Worm (Caenorhabditis elegans) whole organism, late embryonic: Measurements from ENCODE around the gene W02G9.3.

Experiments
- F13H6.1 ChIP-seq: sonication (generic microtip); optimal IDR thresholded peaks from 2 replicates; lab custom pipeline; 2016; ENCODE audit warnings: missing genetic modification characterization, missing compliant biosample characterization
- K02D7.2 ChIP-seq: sonication (generic microtip); optimal IDR thresholded peaks from 2 replicates; lab custom pipeline; 2017; ENCODE audit warnings: mild to moderate bottlenecking, missing genetic modification characterization, missing compliant biosample characterization
- T23F11.4 ChIP-seq: fragments of 200-800 bp; sonication (Bioruptor generic); optimal IDR thresholded peaks from 2 replicates; lab custom pipeline; 2018; ENCODE audit warnings: mild to moderate bottlenecking, missing genetic modification characterization, missing compliant biosample characterization
- Y22D7AL.16 ChIP-seq: sonication (generic microtip); optimal IDR thresholded peaks from 2 replicates; lab custom pipeline; 2016; ENCODE audit warnings: missing genetic modification characterization, missing compliant biosample characterization
- ahr-1 ChIP-seq: sonication (generic microtip); optimal IDR thresholded peaks from 2 replicates; lab custom pipeline; 2016; ENCODE audit warnings: missing genetic modification characterization, missing compliant biosample characterization
- ama-1 ChIP-seq: fragments of 150-350 bp; optimal IDR thresholded peaks from 2 replicates; lab custom pipeline; 2014
- ceh-18 ChIP-seq: sonication (generic microtip); optimal IDR thresholded peaks from 2 replicates; lab custom pipeline; 2016; ENCODE audit warnings: missing genetic modification characterization, missing compliant biosample characterization
- ceh-19 ChIP-seq: fragments of 200-800 bp; sonication (Bioruptor generic); optimal IDR thresholded peaks from 2 replicates; lab custom pipeline; 2018; ENCODE audit warnings: mild to moderate bottlenecking, missing genetic modification characterization, missing compliant biosample characterization
- ceh-30 ChIP-seq: fragments of 150-350 bp; optimal IDR thresholded peaks from 2 replicates; lab custom pipeline; 2014; ENCODE audit warnings: missing biosample characterization, missing genetic modification characterization
- ceh-34 ChIP-seq: sonication (generic microtip); optimal IDR thresholded peaks from 2 replicates; lab custom pipeline; 2016; ENCODE audit warnings: mild to moderate bottlenecking, missing genetic modification characterization, missing compliant biosample characterization
- dmd-4 ChIP-seq: sonication (generic microtip); optimal IDR thresholded peaks from 2 replicates; lab custom pipeline; 2016; ENCODE audit warnings: borderline replicate concordance, missing genetic modification characterization, missing compliant biosample characterization
- elt-2 ChIP-seq: sonication (generic microtip); optimal IDR thresholded peaks from 2 replicates; lab custom pipeline; 2016; ENCODE audit warnings: missing genetic modification reagents, missing genetic modification characterization, missing compliant biosample characterization
- elt-4 ChIP-seq: sonication (generic microtip); optimal IDR thresholded peaks from 2 replicates; lab custom pipeline; 2016; ENCODE audit warnings: missing genetic modification characterization, missing compliant biosample characterization
- ets-4 ChIP-seq: sonication (generic microtip); optimal IDR thresholded peaks from 2 replicates; lab custom pipeline; 2016; ENCODE audit warnings: missing genetic modification characterization, missing compliant biosample characterization
- fkh-10 ChIP-seq: fragments of 150-350 bp; optimal IDR thresholded peaks from 2 replicates; lab custom pipeline; 2014; ENCODE audit warnings: missing biosample characterization, missing genetic modification reagents, missing genetic modification characterization
- fkh-6 ChIP-seq: sonication (generic microtip); optimal IDR thresholded peaks from 2 replicates; lab custom pipeline; 2016; ENCODE audit warnings: missing genetic modification characterization, missing compliant biosample characterization
- hlh-13 ChIP-seq: fragments of 200-800 bp; sonication (Bioruptor generic); optimal IDR thresholded peaks from 2 replicates; lab custom pipeline; 2018; ENCODE audit warnings: mild to moderate bottlenecking, missing genetic modification characterization, missing compliant biosample characterization
- lim-6 ChIP-seq: sonication (generic microtip); optimal IDR thresholded peaks from 2 replicates; lab custom pipeline; 2016; ENCODE audit warnings: missing genetic modification characterization, missing compliant biosample characterization
- lin-11 ChIP-seq: fragments of 200-800 bp; sonication (Bioruptor generic); optimal IDR thresholded peaks from 2 replicates; lab custom pipeline; 2018; ENCODE audit warnings: mild to moderate bottlenecking, missing genetic modification characterization, missing compliant biosample characterization
- nfya-1 ChIP-seq: sonication (generic microtip); optimal IDR thresholded peaks from 2 replicates; lab custom pipeline; 2017; ENCODE audit warnings: missing genetic modification characterization, mild to moderate bottlenecking, missing compliant biosample characterization, antibody characterized with exemption, moderate library complexity
- nhr-11 ChIP-seq: fragments of 150-350 bp; optimal IDR thresholded peaks from 2 replicates; lab custom pipeline; 2014; ENCODE audit warnings: missing biosample characterization, missing genetic modification characterization
- npax-4 ChIP-seq: sonication (generic microtip); optimal IDR thresholded peaks from 2 replicates; lab custom pipeline; 2016; ENCODE audit warnings: missing genetic modification characterization, missing compliant biosample characterization
- odd-2 ChIP-seq: sonication (generic microtip); optimal IDR thresholded peaks from 2 replicates; lab custom pipeline; 2017; ENCODE audit warnings: antibody characterized with exemption, mild to moderate bottlenecking, missing genetic modification characterization, missing compliant biosample characterization
- pat-9 ChIP-seq: fragments of 200-800 bp; sonication (Bioruptor generic); optimal IDR thresholded peaks from 2 replicates; lab custom pipeline; 2018; ENCODE audit warnings: mild to moderate bottlenecking, missing genetic modification characterization, moderate library complexity, missing compliant biosample characterization
- pax-1 ChIP-seq: fragments of 150-350 bp; optimal IDR thresholded peaks from 2 replicates; lab custom pipeline; 2014; ENCODE audit warnings: missing biosample characterization, missing genetic modification characterization
- pha-4 ChIP-seq: fragments of 150-350 bp; optimal IDR thresholded peaks from 2 replicates; lab custom pipeline; 2018; ENCODE audit warnings: missing biosample characterization, missing genetic modification reagents, missing genetic modification characterization
- pros-1 ChIP-seq: fragments of 150-350 bp; optimal IDR thresholded peaks from 2 replicates; lab custom pipeline; 2014; ENCODE audit warnings: missing biosample characterization, missing genetic modification reagents, missing genetic modification characterization
- ref-2 ChIP-seq: sonication (generic microtip); optimal IDR thresholded peaks from 2 replicates; lab custom pipeline; 2016; ENCODE audit warnings: missing genetic modification characterization, missing compliant biosample characterization
- rnt-1 ChIP-seq: sonication (generic microtip); optimal IDR thresholded peaks from 2 replicates; lab custom pipeline; 2016; ENCODE audit warnings: missing genetic modification characterization, missing compliant biosample characterization
- sox-4 ChIP-seq: sonication (generic microtip); optimal IDR thresholded peaks from 2 replicates; lab custom pipeline; 2017; ENCODE audit warnings: mild to moderate bottlenecking, missing genetic modification characterization, inconsistent platforms, missing compliant biosample characterization
- syd-9 ChIP-seq: sonication (generic microtip); optimal IDR thresholded peaks from 2 replicates; lab custom pipeline; 2016; ENCODE audit warnings: mild to moderate bottlenecking, missing genetic modification characterization, moderate library complexity, missing compliant biosample characterization
- tbx-2 ChIP-seq: sonication (generic microtip); optimal IDR thresholded peaks from 2 replicates; lab custom pipeline; 2016; ENCODE audit warnings: missing genetic modification characterization, missing compliant biosample characterization
- ttx-3 ChIP-seq: sonication (generic microtip); optimal IDR thresholded peaks from 2 replicates; lab custom pipeline; 2016; ENCODE audit warnings: missing genetic modification reagents, missing genetic modification characterization, missing compliant biosample characterization
- unc-3 ChIP-seq, 2 experiments: fragments of 200-800 bp in 1 of 2; sonication (Bioruptor generic) in 1 of 2; sonication (generic microtip) in 1 of 2; conservative IDR thresholded peaks in 1 of 2; optimal IDR thresholded peaks in 1 of 2; 2 replicates each; pipeline versions ENCODE4 v1.3.6 to Lab custom; 2016 to 2022; ENCODE audit warnings: missing compliant biosample characterization in 2 of 2, missing genetic modification characterization in 2 of 2, missing genetic modification reagents in 1 of 2
- unc-42 ChIP-seq: sonication (generic microtip); optimal IDR thresholded peaks from 2 replicates; lab custom pipeline; 2016; ENCODE audit warnings: missing genotype, missing genetic modification characterization, missing compliant biosample characterization
- unc-86 ChIP-seq: sonication (generic microtip); optimal IDR thresholded peaks from 2 replicates; lab custom pipeline; 2016; ENCODE audit warnings: missing genetic modification characterization, missing compliant biosample characterization
- zip-5 ChIP-seq: sonication (generic microtip); optimal IDR thresholded peaks from 2 replicates; lab custom pipeline; 2016; ENCODE audit warnings: missing genetic modification characterization, missing compliant biosample characterization
- ztf-16 ChIP-seq: sonication (generic microtip); optimal IDR thresholded peaks from 2 replicates; lab custom pipeline; 2017; ENCODE audit warnings: missing genetic modification characterization, missing compliant biosample characterization

Gene W02G9.3

DNA sequence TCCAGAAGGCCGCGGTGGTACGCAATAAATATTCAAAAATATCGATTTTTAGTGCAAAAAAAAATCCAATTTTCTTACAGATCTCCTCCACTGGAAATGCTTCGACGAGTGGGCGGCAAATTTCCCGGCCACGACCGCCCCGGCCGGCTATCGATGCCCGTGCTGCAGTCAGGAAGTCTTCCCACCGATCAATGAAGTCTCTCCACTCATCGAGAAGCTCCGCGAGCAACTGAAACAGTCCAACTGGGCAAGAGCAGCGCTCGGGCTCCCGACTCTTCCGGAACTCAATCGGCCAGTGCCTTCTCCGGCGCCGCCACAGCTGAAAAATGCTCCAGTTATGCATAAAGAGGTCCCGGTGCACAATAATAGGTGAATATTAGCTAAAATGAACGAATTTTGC is 23.1 kb downstream of the W02G9.3 start, which contains the start of gene Y45G12B.3:
TSS of gene Y45G12B.3 (minus strand) at position 320 of the 400 bp plus-strand sequence.
- TF ChIP-seq rnt-1 (tag; lab: Kevin White, UChicago) (no peak), unc-86 (no peak), pros-1 (tag; lab: Kevin White, UChicago) (no peak), unc-3 (GFP tag; conservative IDR thresholded peaks at IDR 0.05; lab: Robert Waterston, UW) (no peak), unc-3 (tag; optimal IDR thresholded peaks at IDR 0.05; lab: Kevin White, UChicago) (no peak), ceh-34 (tag; lab: Kevin White, UChicago) (no peak), fkh-10 (GFP tag; lab: Kevin White, UChicago) (no peak), T23F11.4 (GFP tag; lab: Kevin White, UChicago) (no peak), ceh-30 (tag; lab: Kevin White, UChicago) (no peak)

DNA sequence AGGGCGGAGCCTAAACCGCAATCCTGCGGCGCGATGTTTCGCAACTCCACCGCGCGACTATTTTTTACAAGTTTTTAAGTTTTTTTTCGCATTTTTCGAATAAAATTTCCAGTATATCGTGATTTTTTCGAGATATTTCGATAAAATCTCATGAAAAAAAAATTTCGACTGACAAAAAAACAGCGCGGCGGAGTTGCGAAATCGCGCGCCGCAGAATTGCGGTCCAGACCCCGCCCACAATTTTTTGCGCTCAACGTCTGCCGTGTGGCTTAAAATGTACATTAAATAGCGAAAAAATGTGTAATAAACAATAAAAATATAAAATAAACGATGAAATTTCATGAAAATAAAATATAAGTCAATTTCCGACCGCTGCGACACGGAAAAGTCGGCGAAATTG is 24.9 kb downstream of the W02G9.3 start:
- TF ChIP-seq ttx-3 (tag; lab: Kevin White, UChicago) = peak; percentile 34
- TF ChIP-seq nfya-1 (tag; lab: Kevin White, UChicago) = no peak
- peak; percentile 40 for TF ChIP-seq unc-86
- TF ChIP-seq elt-2 (tag; lab: Kevin White, UChicago) = peak; percentile 8
- TF ChIP-seq ref-2 = no peak
- peak; percentile 20 for TF ChIP-seq zip-5 (tag; lab: Kevin White, UChicago)

DNA sequence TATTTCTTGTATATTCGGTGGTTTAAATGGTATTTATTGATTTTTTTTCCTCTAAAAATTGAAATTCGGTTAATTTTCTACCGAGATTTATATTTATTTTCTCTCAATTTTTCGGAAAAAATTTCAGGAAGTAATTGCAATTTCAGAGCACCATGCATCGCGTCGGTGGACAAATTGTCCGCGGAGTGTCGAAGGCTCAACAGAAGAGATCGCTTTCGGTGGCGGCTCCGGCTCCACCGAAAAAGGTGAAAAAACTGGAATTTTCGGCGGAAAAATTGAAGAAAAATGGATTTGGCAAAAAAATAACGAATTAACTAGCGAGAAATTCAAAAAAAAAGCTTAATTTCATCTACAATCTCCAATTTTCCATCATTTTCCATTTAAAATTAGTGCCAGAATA is 26.0 kb downstream of the W02G9.3 start, which contains the start of gene nuo-5:
TSS of gene nuo-5 (plus strand) at position 147 of the 400 bp plus-strand sequence.
- TF ChIP-seq dmd-4 = no peak
- TF ChIP-seq unc-3 (GFP tag; conservative IDR thresholded peaks at IDR 0.05; lab: Robert Waterston, UW) = no peak
- TF ChIP-seq unc-3 (tag; optimal IDR thresholded peaks at IDR 0.05; lab: Kevin White, UChicago) = no peak
- no peak for TF ChIP-seq ama-1
- no peak for TF ChIP-seq F13H6.1 (tag; lab: Kevin White, UChicago)
- TF ChIP-seq rnt-1 (tag; lab: Kevin White, UChicago) = no peak
- no peak for TF ChIP-seq ahr-1
- TF ChIP-seq ztf-16 (tag; lab: Kevin White, UChicago) = no peak
- no peak for TF ChIP-seq pat-9 (tag; lab: Kevin White, UChicago)
- no peak for TF ChIP-seq ceh-18
- TF ChIP-seq zip-5 (tag; lab: Kevin White, UChicago) = no peak
- TF ChIP-seq elt-4 (tag; lab: Kevin White, UChicago) = no peak
- no peak for TF ChIP-seq nhr-11 (tag; lab: Kevin White, UChicago)
- TF ChIP-seq T23F11.4 (GFP tag; lab: Kevin White, UChicago) = no peak
- no peak for TF ChIP-seq ceh-30 (tag; lab: Kevin White, UChicago)
- no peak for TF ChIP-seq odd-2 (tag; lab: Kevin White, UChicago)
- TF ChIP-seq lin-11 (tag; lab: Kevin White, UChicago) = no peak
- no peak for TF ChIP-seq unc-86
- no peak for TF ChIP-seq hlh-13 (GFP tag; lab: Kevin White, UChicago)
- no peak for TF ChIP-seq lim-6 (tag; lab: Kevin White, UChicago)
- no peak for TF ChIP-seq pax-1 (tag; lab: Kevin White, UChicago)
- TF ChIP-seq, all 69 proteins: peak for 0

DNA sequence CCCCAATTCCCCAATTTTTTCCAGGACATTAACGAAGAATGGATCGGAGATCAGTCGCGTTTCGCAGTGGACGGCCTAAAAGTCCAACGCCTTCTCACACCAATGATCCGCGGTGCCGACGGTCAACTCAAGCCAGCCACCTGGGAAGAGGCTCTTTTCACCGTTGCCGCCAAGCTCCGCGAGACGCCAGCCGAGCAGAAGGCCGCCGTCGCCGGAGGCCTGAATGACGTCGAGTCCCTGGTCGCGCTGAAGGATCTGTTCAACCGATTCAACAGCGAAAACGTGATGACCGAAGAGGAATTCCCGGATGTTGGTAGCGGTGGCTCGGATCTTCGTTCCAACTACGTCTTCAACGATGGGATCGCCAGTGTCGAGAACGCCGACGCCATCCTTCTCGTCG is 30.1 kb downstream of the W02G9.3 start:
- TF ChIP-seq ceh-19 = no peak
- TF ChIP-seq elt-4 (tag; lab: Kevin White, UChicago) = peak; percentile 7

DNA sequence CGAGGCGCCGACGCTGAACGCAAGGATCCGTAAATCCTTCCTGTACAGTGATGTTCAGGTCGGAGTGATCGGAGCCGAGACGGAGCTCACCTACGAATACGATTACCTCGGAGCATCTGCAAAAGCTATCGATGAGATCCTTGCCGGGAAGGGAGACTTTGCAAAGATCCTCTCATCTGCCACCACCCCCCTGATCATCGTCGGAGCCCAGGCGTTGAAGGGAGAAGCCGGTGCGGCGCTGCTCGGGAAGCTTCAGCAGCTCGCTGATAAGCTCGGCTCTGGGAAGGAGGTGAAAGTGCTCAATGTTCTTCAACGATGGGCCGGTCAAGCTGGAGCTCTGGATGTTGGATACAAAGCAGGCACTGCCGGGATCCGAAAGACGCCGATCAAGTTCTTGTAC is 30.5 kb downstream of the W02G9.3 start:
- TF ChIP-seq tbx-2 (tag; lab: Kevin White, UChicago) = no peak
- no peak for TF ChIP-seq sox-4 (tag; lab: Kevin White, UChicago)
- TF ChIP-seq ztf-16 (tag; lab: Kevin White, UChicago) = no peak
- TF ChIP-seq pha-4 (tag; lab: Kevin White, UChicago) = no peak
- TF ChIP-seq syd-9 (tag; lab: Kevin White, UChicago) = no peak
- TF ChIP-seq K02D7.2 (tag; lab: Kevin White, UChicago) = no peak
- no peak for TF ChIP-seq lim-6 (tag; lab: Kevin White, UChicago)
- TF ChIP-seq ttx-3 (tag; lab: Kevin White, UChicago) = no peak
- no peak for TF ChIP-seq unc-42
- no peak for TF ChIP-seq nfya-1 (tag; lab: Kevin White, UChicago)
- no peak for TF ChIP-seq T23F11.4 (GFP tag; lab: Kevin White, UChicago)
- no peak for TF ChIP-seq fkh-6 (tag; lab: Kevin White, UChicago)
- TF ChIP-seq fkh-10 (GFP tag; lab: Kevin White, UChicago) = no peak
- TF ChIP-seq npax-4 (tag; lab: Kevin White, UChicago) = no peak
- no peak for TF ChIP-seq ama-1
- TF ChIP-seq Y22D7AL.16 (tag; lab: Kevin White, UChicago) = no peak
- TF ChIP-seq ets-4 (tag; lab: Kevin White, UChicago) = no peak
- TF ChIP-seq ceh-34 (tag; lab: Kevin White, UChicago) = no peak
